Worm (Caenorhabditis elegans): ENCODE measurements around the gene idpc-1.

DNA sequence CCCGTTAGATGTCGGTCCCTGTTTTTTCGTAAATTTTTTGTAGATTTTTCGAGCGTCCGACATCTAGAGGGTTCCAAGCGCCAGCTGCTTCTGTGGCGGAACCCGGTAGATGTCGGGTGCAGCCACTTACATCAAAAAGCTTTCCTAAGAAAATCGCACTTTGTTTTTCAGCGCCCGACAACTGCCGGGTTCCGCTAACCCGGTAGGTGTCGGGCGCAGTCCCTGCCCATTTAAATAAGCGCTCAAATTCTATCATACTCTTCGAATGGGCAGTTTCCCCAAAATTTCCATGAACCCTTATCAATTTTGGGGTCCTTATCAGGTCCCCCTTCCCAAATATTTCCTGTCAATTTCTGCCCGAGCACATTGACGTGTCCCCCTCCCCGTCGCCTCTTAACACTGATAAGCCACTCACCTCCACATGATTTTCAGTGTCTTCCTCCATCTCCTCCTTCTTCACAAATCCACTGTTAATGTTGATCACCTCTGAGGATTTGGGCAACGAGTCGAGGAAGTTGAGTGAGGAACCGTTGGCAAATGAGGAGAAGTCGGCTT is 38.5 kb downstream of the idpc-1 start:
- TF ChIP-seq dmd-8 (GFP tag; IDR thresholded peaks at IDR 0.05) (no peak), ztf-11 (tag; optimal IDR thresholded peaks at IDR 0.05) (no peak), lsy-2 (tag; optimal IDR thresholded peaks at IDR 0.05) (no peak), aha-1 (tag) (peak; percentile 80), nhr-25 (tag; optimal IDR thresholded peaks at IDR 0.05; ENCODE audit: borderline replicate concordance, insufficient read depth) (no peak), nhr-42 (GFP tag; IDR thresholded peaks at IDR 0.05) (no peak), ceh-20 (GFP tag; IDR thresholded peaks at IDR 0.05) (no peak), Y75B8A.6 (GFP tag; IDR thresholded peaks at IDR 0.05) (no peak), ceh-82 (tag; optimal IDR thresholded peaks at IDR 0.05) (no peak), hlh-30 (tag; optimal IDR thresholded peaks at IDR 0.05; ENCODE audit: insufficient read depth) (no peak), daf-8 (GFP tag; IDR thresholded peaks at IDR 0.05) (no peak), daf-12 (tag; optimal IDR thresholded peaks at IDR 0.05) (no peak)
